Fruit fly (Drosophila melanogaster) S2 (cell line): ENCODE data around the gene Tbc1d22.

Experiments used
- CG8478 ChIP-seq: fragments of >200 bp; optimal IDR thresholded peaks from 2 replicates; lab custom pipeline; 2018
- CTCF ChIP-seq, 2 experiments: fragments of >200 bp; optimal IDR thresholded peaks; 2 replicates each; lab custom pipeline; 2018

Gene Tbc1d22

DNA sequence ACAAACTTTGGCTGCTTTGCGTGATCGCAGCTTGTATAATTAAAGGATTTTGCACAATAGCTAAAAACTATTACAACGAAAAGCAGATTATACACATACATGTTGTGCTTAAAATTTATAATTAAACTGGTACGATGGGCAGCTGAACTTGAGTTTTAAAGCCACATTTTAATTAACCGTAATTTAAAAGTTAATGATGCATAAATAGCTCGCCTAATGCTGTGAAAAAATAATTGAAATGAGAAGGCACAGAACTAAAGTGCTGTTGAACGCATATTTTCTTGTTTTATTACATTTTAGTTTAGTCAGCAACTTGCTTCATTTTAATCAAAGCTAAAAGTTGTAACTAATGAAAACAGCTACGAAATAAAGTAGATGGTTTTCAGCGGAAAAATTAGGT is 27.6 kb downstream of the Tbc1d22 start, which contains the start of gene Obp93a:
Obp93a (minus strand) TSS at position 101 of the 400 bp plus-strand sequence.
- TF ChIP-seq CTCF (optimal IDR thresholded peaks at IDR 0.05; lab: Kevin White, UChicago) (no peak), CG8478 (lab: Kevin White, UChicago) (no peak)

DNA sequence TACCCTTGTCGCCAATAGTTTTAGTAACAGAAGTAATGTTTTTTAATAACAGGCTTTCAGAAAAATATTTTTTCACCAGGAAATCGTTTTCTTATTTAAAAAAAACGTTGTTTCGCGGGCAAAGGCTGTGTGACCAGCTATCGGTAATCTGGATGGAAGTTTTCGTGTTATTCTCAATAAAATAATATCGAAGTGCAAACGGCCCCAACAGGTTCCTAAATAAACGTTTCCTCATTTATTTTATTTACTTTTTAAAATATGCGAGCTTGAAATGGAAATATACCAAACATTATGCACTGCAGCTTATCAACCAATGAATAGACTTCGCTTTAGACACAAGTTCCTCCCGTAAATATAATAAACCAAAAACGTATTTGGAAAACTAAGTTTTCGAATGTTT is 28.1 kb downstream of the Tbc1d22 start, which contains the start of gene Ice2:
Ice2 (plus strand) TSS at position 167 of the 400 bp plus-strand sequence.
- no peak for TF ChIP-seq CG8478 (lab: Kevin White, UChicago)

dm6 chr3R:21133517-21133916 is 31.5 kb downstream of the Tbc1d22 start, which contains the start of gene Trm7-34:
Gene Trm7-34, minus strand, starts transcription at chr3R:21133881.
- no peak for TF ChIP-seq CG8478 (lab: Kevin White, UChicago)
- TF ChIP-seq CTCF (optimal IDR thresholded peaks at IDR 0.05; lab: Kevin White, UChicago), result no peak

DNA sequence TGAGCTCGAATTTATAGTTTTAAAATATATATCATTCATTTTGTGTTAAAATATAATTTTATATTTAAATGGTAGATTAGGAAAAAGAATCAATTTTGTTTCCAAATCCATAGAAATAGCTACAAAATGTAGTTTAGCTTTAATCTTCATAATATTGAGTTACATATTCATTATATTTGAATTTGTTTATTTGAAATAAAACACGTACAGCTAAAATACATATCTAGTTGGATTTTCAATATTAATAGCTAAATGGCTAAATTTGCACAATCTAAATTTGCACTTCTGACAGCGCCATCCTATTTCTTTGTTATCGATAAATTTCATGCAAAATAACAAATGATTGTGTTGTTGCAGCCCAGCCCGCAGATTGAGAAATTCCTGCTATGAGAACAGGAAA is 32.0 kb downstream of the Tbc1d22 start, which contains the start of gene Usp8:
Usp8 (plus strand) TSS at position 312 of the 400 bp plus-strand sequence.
- TF ChIP-seq CG8478 (lab: Kevin White, UChicago) (no peak), CTCF (optimal IDR thresholded peaks at IDR 0.05; lab: Kevin White, UChicago) (no peak)

DNA sequence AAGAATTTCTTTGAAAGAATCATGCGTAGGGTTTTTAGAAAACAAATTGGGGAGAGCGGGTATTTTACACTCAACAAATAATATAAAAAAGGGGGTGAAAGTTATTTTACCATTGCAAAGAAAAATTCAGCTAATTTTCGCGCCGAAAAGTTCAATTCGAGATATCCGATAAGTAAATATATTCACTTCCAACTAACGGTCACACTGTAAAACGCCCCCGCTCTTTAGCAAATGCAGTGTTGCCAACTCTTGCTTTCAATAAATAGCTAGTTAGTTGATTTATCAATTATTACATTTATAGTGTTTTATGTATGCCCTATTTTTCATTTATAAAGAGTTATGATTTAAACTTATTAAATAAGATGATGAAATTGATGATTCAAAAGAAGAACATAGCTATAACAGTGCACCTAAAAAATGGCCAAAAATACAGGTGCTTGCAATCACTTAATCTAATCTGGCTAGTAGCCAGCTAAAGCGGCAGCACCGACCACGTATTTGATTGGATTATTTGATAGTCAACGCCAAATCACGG is 36.3 kb downstream of the Tbc1d22 start, which contains the start of gene meigo:
meigo (plus strand) TSS at position 51 of the 535 bp plus-strand sequence.
- no peak for TF ChIP-seq CG8478 (lab: Kevin White, UChicago)
- no peak for TF ChIP-seq CTCF (optimal IDR thresholded peaks at IDR 0.05; lab: Kevin White, UChicago)

DNA sequence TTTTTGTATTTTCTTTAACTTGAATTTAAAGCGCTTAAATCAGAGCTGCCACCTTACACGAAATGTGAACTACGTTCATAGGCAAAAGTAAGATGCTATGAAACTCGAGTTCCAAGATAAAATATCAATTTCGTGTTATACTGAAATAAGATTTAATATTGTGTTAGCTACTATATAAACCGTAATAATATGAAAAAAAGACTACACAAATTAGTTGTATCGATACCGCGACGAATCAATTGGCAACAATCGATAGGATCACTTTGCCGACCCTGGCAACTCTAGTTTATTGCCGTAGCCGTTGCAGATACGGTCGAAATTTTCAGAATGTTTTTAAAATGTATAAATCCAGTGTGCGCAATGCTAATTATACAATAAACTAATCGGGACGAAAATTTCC is 38.5 kb downstream of the Tbc1d22 start, which contains the start of gene SNF4Agamma:
SNF4Agamma (plus strand) TSS at position 282 of the 400 bp plus-strand sequence.
- no peak for TF ChIP-seq CG8478 (lab: Kevin White, UChicago)
- TF ChIP-seq CTCF (optimal IDR thresholded peaks at IDR 0.05; lab: Kevin White, UChicago), result no peak

DNA sequence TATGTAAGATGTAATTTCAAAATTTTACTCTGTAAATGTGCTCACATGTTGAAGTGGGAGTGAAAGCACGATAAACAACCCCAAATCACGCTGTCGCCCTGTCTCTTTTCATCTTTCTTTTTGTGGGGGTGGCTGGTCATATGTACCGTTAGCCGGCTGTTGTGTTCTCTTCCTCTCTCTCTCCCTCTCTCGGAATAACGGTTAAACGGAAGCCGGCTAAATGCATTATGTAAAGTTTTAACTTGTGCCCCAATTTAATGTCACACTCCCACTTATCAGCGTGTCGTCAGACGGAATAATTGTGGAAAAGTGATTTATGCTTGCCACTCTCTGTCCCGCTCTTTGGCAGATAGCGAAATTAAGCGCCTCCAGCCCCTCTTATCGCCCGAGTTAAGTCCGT is 39.3 kb downstream of the Tbc1d22 start:
- no peak for TF ChIP-seq CTCF (optimal IDR thresholded peaks at IDR 0.05; lab: Kevin White, UChicago)
- TF ChIP-seq CG8478 (lab: Kevin White, UChicago), result no peak

DNA sequence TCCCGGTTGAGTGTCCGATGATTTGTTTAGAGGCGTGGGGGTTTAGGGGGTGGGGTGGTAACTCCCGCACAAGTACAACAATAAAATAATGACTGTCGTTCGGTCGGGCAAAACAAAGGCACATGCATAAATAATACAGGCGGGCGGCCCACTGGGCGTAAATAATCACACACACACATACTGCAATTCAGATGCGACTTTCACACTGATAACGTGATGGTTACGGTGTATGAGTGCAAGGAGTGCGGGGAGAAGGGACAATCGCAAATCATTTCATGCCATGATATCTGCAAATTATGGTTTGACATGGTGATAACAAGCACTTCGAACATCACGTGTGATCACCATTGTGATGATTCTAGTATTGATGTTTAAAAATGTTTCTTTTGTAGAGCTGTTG is 48.1 kb downstream of the Tbc1d22 start:
- TF ChIP-seq CTCF (optimal IDR thresholded peaks at IDR 0.05; lab: Kevin White, UChicago) (no peak), CG8478 (lab: Kevin White, UChicago) (no peak)

dm6 chr3R:21151090-21151870 is 49.3 kb downstream of the Tbc1d22 start:
- TF ChIP-seq CTCF (optimal IDR thresholded peaks at IDR 0.05; lab: Kevin White, UChicago) (no peak), CG8478 (lab: Kevin White, UChicago) (no peak)

- TF ChIP-seq CTCF (optimal IDR thresholded peaks at IDR 0.05; lab: Kevin White, UChicago), result no peak
- TF ChIP-seq CG8478 (lab: Kevin White, UChicago), result no peak
These were observed 50.9 kb downstream of the Tbc1d22 start for dm6 chr3R:21152856-21153278.

dm6 chr3R:21154130-21154529 is 52.1 kb downstream of the Tbc1d22 start:
- TF ChIP-seq CTCF (optimal IDR thresholded peaks at IDR 0.05; lab: Kevin White, UChicago) (no peak), CG8478 (lab: Kevin White, UChicago) (no peak)
